Fruit fly (Drosophila melanogaster): ENCODE data around the gene CG9701.

CG9701 gene

DNA sequence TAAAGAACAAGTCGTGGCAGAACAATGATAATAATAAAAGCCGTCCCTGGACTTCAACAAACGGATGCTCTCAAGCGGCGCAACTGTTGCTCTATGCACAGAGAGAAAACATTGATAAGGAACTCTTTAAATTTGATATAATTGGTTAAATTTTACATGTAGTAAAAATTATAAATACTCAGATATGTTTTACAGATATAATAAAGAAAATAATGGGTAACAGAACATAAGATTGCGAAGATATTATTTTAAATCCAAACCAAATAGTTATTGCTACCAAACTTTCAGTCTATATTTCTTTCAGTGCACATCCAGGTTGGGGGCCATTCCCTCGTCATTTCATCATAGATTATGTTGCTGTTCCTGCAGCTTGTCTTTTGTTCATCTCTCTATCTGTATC, 16.4 kb downstream of the CG9701 start (continued):
- TF ChIP-seq dmrt99B (tag; optimal IDR thresholded peaks at IDR 0.05) (peak; percentile 60), Sox102F (GFP tag; optimal IDR thresholded peaks at IDR 0.05) (peak; percentile 2), B-H2 (GFP tag; optimal IDR thresholded peaks at IDR 0.05) (no peak), CG7963 (GFP tag; IDR thresholded peaks at IDR 0.05; ENCODE audit: partially characterized antibody) (no peak), CG9727 (GFP tag; optimal IDR thresholded peaks at IDR 0.05) (peak; percentile 54), ranshi (GFP tag; IDR thresholded peaks at IDR 0.05) (no peak), sim (GFP tag; IDR thresholded peaks at IDR 0.05) (0 out of 2 replicates have a peak, but pooled peaks have one; percentile 13), CG30431 (GFP tag; optimal IDR thresholded peaks at IDR 0.05) (peak; percentile 12), caup (GFP tag; optimal IDR thresholded peaks at IDR 0.05; ENCODE audit: severe bottlenecking) (no peak), bigmax (GFP tag; optimal IDR thresholded peaks at IDR 0.05) (no peak), zen (tag; optimal IDR thresholded peaks at IDR 0.05) (peak; percentile 18), CG14710 (tag; optimal IDR thresholded peaks at IDR 0.05) (peak; percentile 71), mam (GFP tag; optimal IDR thresholded peaks at IDR 0.05) (no peak), CG11247 (GFP tag; IDR thresholded peaks at IDR 0.05) (no peak), ro (GFP tag; IDR thresholded peaks at IDR 0.05) (no peak), CG8924 (tag; optimal IDR thresholded peaks at IDR 0.05) (peak; percentile 32), CG11093 (GFP tag; IDR thresholded peaks at IDR 0.05) (no peak), CG11504 (tag; optimal IDR thresholded peaks at IDR 0.05) (peak; percentile 63), stwl (tag; optimal IDR thresholded peaks at IDR 0.05) (peak; percentile 17), gcm2 (GFP tag; optimal IDR thresholded peaks at IDR 0.05) (no peak), lola (GFP tag; optimal IDR thresholded peaks at IDR 0.05) (peak in 1 of 3 experiments; percentile 63), Ssrp (tag; optimal IDR thresholded peaks at IDR 0.05) (peak; percentile 9)

- TF ChIP-seq D19A (tag; optimal IDR thresholded peaks at IDR 0.05) (peak; percentile 57), Blimp-1 (GFP tag; optimal IDR thresholded peaks at IDR 0.05) (no peak)
Measured at dm6 chr3L:16750750-16751149, 17.4 kb downstream of the CG9701 start.

- TF ChIP-seq Dfd (GFP tag; optimal IDR thresholded peaks at IDR 0.05) (no peak), CG8281 (tag; optimal IDR thresholded peaks at IDR 0.05) (no peak), Abd-B (GFP tag; optimal IDR thresholded peaks at IDR 0.05) (no peak), CG7556 (GFP tag; optimal IDR thresholded peaks at IDR 0.05) (no peak)
Measured at dm6 chr3L:16751487-16752054, 18.2 kb downstream of the CG9701 start.

DNA sequence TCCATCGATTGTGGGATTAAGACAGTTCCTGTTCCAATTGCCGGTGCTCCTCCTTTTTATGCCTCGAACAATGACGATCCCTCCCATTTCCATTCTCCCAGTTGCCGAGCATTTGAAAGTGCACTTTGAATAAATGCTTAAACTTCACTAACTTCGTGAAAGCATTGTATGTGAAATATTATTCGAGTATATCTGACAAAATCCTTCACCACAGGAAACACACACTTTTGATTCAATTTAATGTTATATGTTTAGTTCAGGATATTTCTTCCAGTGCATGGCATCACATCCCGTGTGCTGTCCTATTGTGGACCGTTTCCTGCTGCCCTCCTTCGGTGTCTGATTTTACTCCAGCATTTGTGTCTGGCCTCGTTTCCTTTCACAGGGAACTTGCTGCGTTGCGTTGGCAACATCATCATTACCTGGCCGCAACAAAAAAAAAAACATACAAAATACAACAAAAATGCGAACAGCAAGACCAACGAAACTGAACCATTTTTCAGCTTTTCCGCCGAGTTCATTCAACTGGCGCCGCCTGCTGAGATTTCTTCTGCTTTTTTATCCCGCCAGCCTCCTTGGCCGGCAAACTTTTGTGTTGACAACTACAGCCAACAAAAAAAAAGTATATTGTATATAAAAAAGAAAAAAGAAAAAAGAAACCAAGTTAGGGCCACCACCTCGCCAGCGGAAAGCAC, 19.2 kb downstream of the CG9701 start:
- TF ChIP-seq Ets65A (GFP tag) = peak; percentile 26
- peak; percentile 83 for TF ChIP-seq Drgx (GFP tag; IDR thresholded peaks at IDR 0.05)
- TF ChIP-seq D (optimal IDR thresholded peaks at IDR 0.05) = no peak
- TF ChIP-seq D (GFP tag; optimal IDR thresholded peaks at IDR 0.05) = peak; percentile 11
- TF ChIP-seq Xrp1 (GFP tag; IDR thresholded peaks at IDR 0.05) = peak; percentile 24; the same call in 1 of the 2 replicates
- TF ChIP-seq Adf1 (GFP tag; IDR thresholded peaks at IDR 0.05) = no peak
- TF ChIP-seq CG10979 (tag; optimal IDR thresholded peaks at IDR 0.05) = peak; percentile 32
- peak; percentile 79 for TF ChIP-seq sens (GFP tag)
- peak; percentile 12 for TF ChIP-seq CG18262 (tag; optimal IDR thresholded peaks at IDR 0.05)
- peak; percentile 2 for TF ChIP-seq CG1603 (tag; optimal IDR thresholded peaks at IDR 0.05)
- TF ChIP-seq bsh (GFP tag; optimal IDR thresholded peaks at IDR 0.05) = peak in 1 of 2 experiments; percentile 24
- TF ChIP-seq dmrt11E (tag; optimal IDR thresholded peaks at IDR 0.05) = peak; percentile 11
- peak; percentile 84 for TF ChIP-seq nom (GFP tag; optimal IDR thresholded peaks at IDR 0.05)
- no peak for TF ChIP-seq Lpt (GFP tag; optimal IDR thresholded peaks at IDR 0.05)
- no peak for TF ChIP-seq dati (GFP tag; IDR thresholded peaks at IDR 0.05)
- TF ChIP-seq phol (tag; optimal IDR thresholded peaks at IDR 0.05) = peak; percentile 5
- TF ChIP-seq crol (GFP tag; IDR thresholded peaks at IDR 0.05) = no peak
